Worm (Caenorhabditis elegans) whole organism, early embryonic: ENCODE results near the gene F40G9.8.
A peak's percentile ranks its signal among the peaks of the same experiment; 100 is the strongest.

Experiments
- B0310.2 ChIP-seq: sonication (generic microtip); optimal IDR thresholded peaks from 2 replicates; lab custom pipeline; 2016; ENCODE audit warnings: mild to moderate bottlenecking, missing genetic modification characterization, missing compliant biosample characterization
- F13C5.2 ChIP-seq: sonication (generic microtip); optimal IDR thresholded peaks from 2 replicates; lab custom pipeline; 2017; ENCODE audit warnings: mild to moderate bottlenecking, missing genetic modification characterization, inconsistent platforms, missing compliant biosample characterization
- aly-1 ChIP-seq: sonication (generic microtip); optimal IDR thresholded peaks from 2 replicates; lab custom pipeline; 2016; ENCODE audit warnings: missing genetic modification characterization, missing compliant biosample characterization
- ama-1 ChIP-seq: fragments of 150-350 bp; optimal IDR thresholded peaks from 2 replicates; lab custom pipeline; 2014
- ceh-13 ChIP-seq: fragments of 200-800 bp; sonication (Bioruptor generic); optimal IDR thresholded peaks from 2 replicates; lab custom pipeline; 2018; ENCODE audit warnings: mild to moderate bottlenecking, missing genetic modification characterization, missing compliant biosample characterization
- ceh-36 ChIP-seq: sonication (generic microtip); optimal IDR thresholded peaks from 2 replicates; lab custom pipeline; 2016; ENCODE audit warnings: missing genetic modification characterization, inconsistent platforms, missing compliant biosample characterization
- ets-7 ChIP-seq: sonication (generic microtip); optimal IDR thresholded peaks from 2 replicates; lab custom pipeline; 2016; ENCODE audit warnings: missing genotype, missing genetic modification characterization, missing compliant biosample characterization
- flt-1 ChIP-seq: fragments of 200-800 bp; sonication (Bioruptor generic); IDR thresholded peaks from 2 replicates; pipeline ENCODE4 v1.3.6; 2022; ENCODE audit warnings: missing genetic modification characterization, missing compliant biosample characterization
- hmbx-1 ChIP-seq: sonication (generic microtip); optimal IDR thresholded peaks from 2 replicates; lab custom pipeline; 2016; ENCODE audit warnings: mild to moderate bottlenecking, missing genetic modification characterization, missing compliant biosample characterization
- hmg-4 ChIP-seq: fragments of 200-800 bp; sonication (Bioruptor generic); optimal IDR thresholded peaks from 2 replicates; lab custom pipeline; 2018; ENCODE audit warnings: mild to moderate bottlenecking, missing genetic modification characterization, missing compliant biosample characterization
- hnd-1 ChIP-seq: sonication (generic microtip); optimal IDR thresholded peaks from 2 replicates; lab custom pipeline; 2016; ENCODE audit warnings: missing genetic modification characterization, missing compliant biosample characterization
- pes-1 ChIP-seq: fragments of 200-800 bp; sonication (Bioruptor generic); IDR thresholded peaks from 2 replicates; pipeline ENCODE4 v1.3.6; 2022; ENCODE audit warnings: missing genetic modification reagents, missing genetic modification characterization, missing compliant biosample characterization
- scrt-1 ChIP-seq: fragments of 200-800 bp; sonication (Bioruptor generic); IDR thresholded peaks from 2 replicates; pipeline ENCODE4 v1.3.6; 2022; ENCODE audit warnings: missing genetic modification characterization, missing compliant biosample characterization
- sea-1 ChIP-seq: fragments of 200-800 bp; sonication (Bioruptor generic); conservative IDR thresholded peaks from 2 replicates; pipeline ENCODE4 v1.3.6; 2022; ENCODE audit warnings: missing genetic modification characterization, missing compliant biosample characterization
- tbx-11 ChIP-seq: fragments of 200-800 bp; sonication (Bioruptor generic); IDR thresholded peaks from 2 replicates; pipeline ENCODE4 v1.3.6; 2022; ENCODE audit warnings: missing genetic modification characterization, missing compliant biosample characterization
- tbx-37 ChIP-seq: fragments of 200-800 bp; sonication (Bioruptor generic); conservative IDR thresholded peaks from 2 replicates; pipeline ENCODE4 v1.3.6; 2022; ENCODE audit warnings: missing genetic modification reagents, missing genetic modification characterization, missing compliant biosample characterization
- tra-4 ChIP-seq: sonication (generic microtip); optimal IDR thresholded peaks from 2 replicates; lab custom pipeline; 2017; ENCODE audit warnings: missing genetic modification characterization, missing compliant biosample characterization

Gene F40G9.8

ce11 chrIII:190686-191085, 26.0 kb upstream of the F40G9.8 start, which contains the start of gene cox-17:
cox-17 (plus strand) TSS chrIII:190986.
- no peak for TF ChIP-seq hmg-4
- no peak for TF ChIP-seq sea-1 (GFP tag; lab: Robert Waterston, UW)

ce11 chrIII:189280-189679, 24.6 kb upstream of the F40G9.8 start:
- TF ChIP-seq ceh-36 (tag; lab: Kevin White, UChicago) (no peak), hmg-4 (no peak), pes-1 (GFP tag; lab: Robert Waterston, UW) (no peak), ets-7 (no peak), ceh-13 (GFP tag; lab: Kevin White, UChicago) (no peak), hmbx-1 (tag; lab: Kevin White, UChicago) (no peak)

- no peak for TF ChIP-seq hnd-1 (tag; lab: Kevin White, UChicago)
- TF ChIP-seq ets-7 = no peak
- TF ChIP-seq flt-1 (GFP tag; lab: Robert Waterston, UW) = no peak
- no peak for TF ChIP-seq B0310.2 (tag; lab: Kevin White, UChicago)
- no peak for TF ChIP-seq tbx-37 (GFP tag; lab: Robert Waterston, UW)
- no peak for TF ChIP-seq hmg-4
- TF ChIP-seq scrt-1 (GFP tag; lab: Robert Waterston, UW) = no peak
- no peak for TF ChIP-seq ceh-13 (GFP tag; lab: Kevin White, UChicago)
- TF ChIP-seq hmbx-1 (tag; lab: Kevin White, UChicago) = no peak
- no peak for TF ChIP-seq F13C5.2 (tag; lab: Kevin White, UChicago)
- no peak for TF ChIP-seq sea-1 (GFP tag; lab: Robert Waterston, UW)
Measured at ce11 chrIII:188426-188888, 23.8 kb upstream of the F40G9.8 start, which contains the start of gene ubc-20. ubc-20 (plus strand) TSS chrIII:188838.

- no peak for TF ChIP-seq hmg-4
- no peak for TF ChIP-seq aly-1
- TF ChIP-seq ceh-13 (GFP tag; lab: Kevin White, UChicago) = no peak
- TF ChIP-seq tbx-11 (GFP tag; lab: Robert Waterston, UW) = no peak
- no peak for TF ChIP-seq ama-1 (lab: Kevin White, UChicago)
- no peak for TF ChIP-seq hmbx-1 (tag; lab: Kevin White, UChicago)
- TF ChIP-seq pes-1 (GFP tag; lab: Robert Waterston, UW) = no peak
- no peak for TF ChIP-seq F13C5.2 (tag; lab: Kevin White, UChicago)
- TF ChIP-seq sea-1 (GFP tag; lab: Robert Waterston, UW) = no peak
- TF ChIP-seq hnd-1 (tag; lab: Kevin White, UChicago) = no peak
- TF ChIP-seq ceh-36 (tag; lab: Kevin White, UChicago) = no peak
- no peak for TF ChIP-seq scrt-1 (GFP tag; lab: Robert Waterston, UW)
- TF ChIP-seq B0310.2 (tag; lab: Kevin White, UChicago) = no peak
- no peak for TF ChIP-seq tbx-37 (GFP tag; lab: Robert Waterston, UW)
- no peak for TF ChIP-seq tra-4
- no peak for TF ChIP-seq ets-7
- TF ChIP-seq flt-1 (GFP tag; lab: Robert Waterston, UW) = no peak
Measured at ce11 chrIII:187829-188228, 23.2 kb upstream of the F40G9.8 start, which contains the start of gene mxl-2. mxl-2 (minus strand) TSS chrIII:188131.

- TF ChIP-seq flt-1 (GFP tag; lab: Robert Waterston, UW) = no peak
- TF ChIP-seq F13C5.2 (tag; lab: Kevin White, UChicago) = no peak
- TF ChIP-seq tbx-37 (GFP tag; lab: Robert Waterston, UW) = no peak
- no peak for TF ChIP-seq aly-1
- no peak for TF ChIP-seq scrt-1 (GFP tag; lab: Robert Waterston, UW)
- no peak for TF ChIP-seq ets-7
- no peak for TF ChIP-seq ceh-36 (tag; lab: Kevin White, UChicago)
- TF ChIP-seq tra-4 = no peak
Measured at ce11 chrIII:184335-184734, 19.7 kb upstream of the F40G9.8 start.

ce11 chrIII:183072-183471, 18.4 kb upstream of the F40G9.8 start:
- no peak for TF ChIP-seq B0310.2 (tag; lab: Kevin White, UChicago)
- TF ChIP-seq flt-1 (GFP tag; lab: Robert Waterston, UW) = no peak
- no peak for TF ChIP-seq ceh-36 (tag; lab: Kevin White, UChicago)
- no peak for TF ChIP-seq hnd-1 (tag; lab: Kevin White, UChicago)
- TF ChIP-seq sea-1 (GFP tag; lab: Robert Waterston, UW) = no peak
- TF ChIP-seq scrt-1 (GFP tag; lab: Robert Waterston, UW) = no peak
- TF ChIP-seq pes-1 (GFP tag; lab: Robert Waterston, UW) = no peak
- no peak for TF ChIP-seq ets-7
- TF ChIP-seq hmg-4 = no peak
- no peak for TF ChIP-seq aly-1
- no peak for TF ChIP-seq ceh-13 (GFP tag; lab: Kevin White, UChicago)
- no peak for TF ChIP-seq tbx-11 (GFP tag; lab: Robert Waterston, UW)
- TF ChIP-seq tra-4 = no peak
- TF ChIP-seq F13C5.2 (tag; lab: Kevin White, UChicago) = no peak
- TF ChIP-seq hmbx-1 (tag; lab: Kevin White, UChicago) = no peak

- TF ChIP-seq ceh-13 (GFP tag; lab: Kevin White, UChicago) (peak; percentile 12), hnd-1 (tag; lab: Kevin White, UChicago) (no peak)
Measured at ce11 chrIII:182080-182479, 17.4 kb upstream of the F40G9.8 start, which contains the start of gene F40G9.15. F40G9.15 (plus strand) TSS chrIII:182380.

ce11 chrIII:180963-181362, 16.3 kb upstream of the F40G9.8 start, which contains the start of gene F40G9.5:
F40G9.5 (plus strand) TSS chrIII:181263.
- no peak for TF ChIP-seq flt-1 (GFP tag; lab: Robert Waterston, UW)
- no peak for TF ChIP-seq F13C5.2 (tag; lab: Kevin White, UChicago)
- no peak for TF ChIP-seq tbx-37 (GFP tag; lab: Robert Waterston, UW)
- no peak for TF ChIP-seq ets-7
- no peak for TF ChIP-seq tra-4
